Worm (Caenorhabditis elegans) whole organism, early embryonic: ENCODE data around the gene apy-1.

Experiments used
- B0310.2 ChIP-seq: sonication (generic microtip); optimal IDR thresholded peaks from 2 replicates; lab custom pipeline; 2016; ENCODE audit warnings: mild to moderate bottlenecking, missing genetic modification characterization, missing compliant biosample characterization
- F13C5.2 ChIP-seq: sonication (generic microtip); optimal IDR thresholded peaks from 2 replicates; lab custom pipeline; 2017; ENCODE audit warnings: mild to moderate bottlenecking, missing genetic modification characterization, inconsistent platforms, missing compliant biosample characterization
- aly-1 ChIP-seq: sonication (generic microtip); optimal IDR thresholded peaks from 2 replicates; lab custom pipeline; 2016; ENCODE audit warnings: missing genetic modification characterization, missing compliant biosample characterization
- ama-1 ChIP-seq: fragments of 150-350 bp; optimal IDR thresholded peaks from 2 replicates; lab custom pipeline; 2014
- ceh-13 ChIP-seq: fragments of 200-800 bp; sonication (Bioruptor generic); optimal IDR thresholded peaks from 2 replicates; lab custom pipeline; 2018; ENCODE audit warnings: mild to moderate bottlenecking, missing genetic modification characterization, missing compliant biosample characterization
- ceh-36 ChIP-seq: sonication (generic microtip); optimal IDR thresholded peaks from 2 replicates; lab custom pipeline; 2016; ENCODE audit warnings: missing genetic modification characterization, inconsistent platforms, missing compliant biosample characterization
- ets-7 ChIP-seq: sonication (generic microtip); optimal IDR thresholded peaks from 2 replicates; lab custom pipeline; 2016; ENCODE audit warnings: missing genotype, missing genetic modification characterization, missing compliant biosample characterization
- flt-1 ChIP-seq: fragments of 200-800 bp; sonication (Bioruptor generic); IDR thresholded peaks from 2 replicates; pipeline ENCODE4 v1.3.6; 2022; ENCODE audit warnings: missing genetic modification characterization, missing compliant biosample characterization
- hmbx-1 ChIP-seq: sonication (generic microtip); optimal IDR thresholded peaks from 2 replicates; lab custom pipeline; 2016; ENCODE audit warnings: mild to moderate bottlenecking, missing genetic modification characterization, missing compliant biosample characterization
- hmg-4 ChIP-seq: fragments of 200-800 bp; sonication (Bioruptor generic); optimal IDR thresholded peaks from 2 replicates; lab custom pipeline; 2018; ENCODE audit warnings: mild to moderate bottlenecking, missing genetic modification characterization, missing compliant biosample characterization
- hnd-1 ChIP-seq: sonication (generic microtip); optimal IDR thresholded peaks from 2 replicates; lab custom pipeline; 2016; ENCODE audit warnings: missing genetic modification characterization, missing compliant biosample characterization
- pes-1 ChIP-seq: fragments of 200-800 bp; sonication (Bioruptor generic); IDR thresholded peaks from 2 replicates; pipeline ENCODE4 v1.3.6; 2022; ENCODE audit warnings: missing genetic modification reagents, missing genetic modification characterization, missing compliant biosample characterization
- scrt-1 ChIP-seq: fragments of 200-800 bp; sonication (Bioruptor generic); IDR thresholded peaks from 2 replicates; pipeline ENCODE4 v1.3.6; 2022; ENCODE audit warnings: missing genetic modification characterization, missing compliant biosample characterization
- sea-1 ChIP-seq: fragments of 200-800 bp; sonication (Bioruptor generic); conservative IDR thresholded peaks from 2 replicates; pipeline ENCODE4 v1.3.6; 2022; ENCODE audit warnings: missing genetic modification characterization, missing compliant biosample characterization
- tbx-11 ChIP-seq: fragments of 200-800 bp; sonication (Bioruptor generic); IDR thresholded peaks from 2 replicates; pipeline ENCODE4 v1.3.6; 2022; ENCODE audit warnings: missing genetic modification characterization, missing compliant biosample characterization
- tbx-37 ChIP-seq: fragments of 200-800 bp; sonication (Bioruptor generic); conservative IDR thresholded peaks from 2 replicates; pipeline ENCODE4 v1.3.6; 2022; ENCODE audit warnings: missing genetic modification reagents, missing genetic modification characterization, missing compliant biosample characterization
- tra-4 ChIP-seq: sonication (generic microtip); optimal IDR thresholded peaks from 2 replicates; lab custom pipeline; 2017; ENCODE audit warnings: missing genetic modification characterization, missing compliant biosample characterization

apy-1 gene

DNA sequence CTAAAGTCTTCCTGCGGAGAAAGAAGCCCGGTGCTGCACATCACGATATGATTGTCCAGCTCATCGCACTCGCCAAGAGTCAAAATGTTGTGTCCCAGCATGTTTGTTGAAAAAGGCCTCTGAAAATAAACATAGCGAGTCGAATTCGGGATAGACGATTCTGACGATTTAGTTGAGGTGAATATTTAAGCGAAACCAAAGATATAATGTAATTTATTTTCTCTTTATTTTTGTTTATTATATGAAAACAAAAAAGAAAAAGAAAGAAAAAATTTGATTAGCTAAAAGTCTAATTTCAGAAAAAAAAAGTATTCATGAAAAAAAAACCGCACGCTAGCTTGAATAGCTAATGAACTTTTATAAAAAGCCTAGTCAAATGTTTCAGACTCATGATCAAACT, 36.9 kb downstream of the apy-1 start, which contains the start of gene ceh-14:
TSS of gene ceh-14 (minus strand) at position 101 of the 400 bp plus-strand sequence.
- TF ChIP-seq tbx-37 (GFP tag; lab: Robert Waterston, UW) = no peak
- no peak for TF ChIP-seq pes-1 (GFP tag; lab: Robert Waterston, UW)
- no peak for TF ChIP-seq ets-7 (tag; lab: Kevin White, UChicago)
- no peak for TF ChIP-seq F13C5.2 (tag; lab: Kevin White, UChicago)
- no peak for TF ChIP-seq aly-1 (tag; lab: Kevin White, UChicago)
- TF ChIP-seq B0310.2 = no peak
- no peak for TF ChIP-seq ama-1
- TF ChIP-seq scrt-1 (GFP tag; lab: Robert Waterston, UW) = no peak
- no peak for TF ChIP-seq ceh-13 (GFP tag; lab: Kevin White, UChicago)
- TF ChIP-seq flt-1 (GFP tag; lab: Robert Waterston, UW) = no peak
- TF ChIP-seq hmbx-1 = no peak
- no peak for TF ChIP-seq ceh-36 (tag; lab: Kevin White, UChicago)

DNA sequence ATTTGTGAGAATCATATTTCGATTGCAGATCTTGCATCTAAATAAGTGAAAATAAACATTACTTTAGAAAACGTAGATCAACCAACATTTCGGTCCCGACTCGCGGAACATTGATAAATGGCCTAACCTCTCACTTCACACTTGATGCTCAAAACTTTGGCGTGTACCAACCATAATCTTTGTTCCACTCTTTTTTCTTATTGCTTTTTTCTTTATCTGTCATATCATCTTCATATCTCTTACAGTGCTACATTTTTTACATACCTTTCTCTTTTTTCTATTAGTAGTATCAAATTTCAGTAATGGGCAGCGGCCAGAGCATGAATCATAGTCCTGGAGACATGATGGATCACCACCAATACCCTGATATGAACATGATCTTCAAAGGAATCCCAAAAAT, 44.3 kb downstream of the apy-1 start, which contains the start of gene F46C8.3:
TSS of gene F46C8.3 (plus strand) at position 301 of the 400 bp plus-strand sequence.
- TF ChIP-seq hmbx-1 = no peak

ce11 chrX:7523799-7524198, 45.7 kb downstream of the apy-1 start:
- TF ChIP-seq tra-4 (tag; lab: Kevin White, UChicago) (no peak), B0310.2 (no peak), ceh-13 (GFP tag; lab: Kevin White, UChicago) (no peak), scrt-1 (GFP tag; lab: Robert Waterston, UW) (no peak)

DNA sequence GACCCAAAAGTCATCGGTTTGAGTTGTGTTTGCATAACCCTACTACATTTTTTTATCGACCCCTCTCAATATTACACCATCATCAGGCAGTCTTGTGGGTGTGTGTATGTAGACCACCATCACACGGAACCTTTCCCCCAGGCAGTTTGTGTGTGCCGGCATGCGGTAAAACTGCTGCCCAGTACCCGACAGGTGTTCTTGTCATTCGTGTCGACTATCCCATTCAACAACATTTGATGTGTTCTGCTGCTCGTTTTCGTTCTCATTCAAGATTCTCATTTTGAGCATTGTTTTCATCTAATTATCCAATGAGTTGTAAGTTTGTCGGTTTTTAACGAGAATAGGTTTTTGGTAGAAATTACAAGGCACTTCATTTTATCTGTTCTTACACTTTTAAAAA, 46.9 kb downstream of the apy-1 start:
- no peak for TF ChIP-seq hmg-4 (GFP tag; lab: Kevin White, UChicago)
- TF ChIP-seq scrt-1 (GFP tag; lab: Robert Waterston, UW) = 0 out of 2 replicates have a peak, but pooled peaks have one; percentile 40

DNA sequence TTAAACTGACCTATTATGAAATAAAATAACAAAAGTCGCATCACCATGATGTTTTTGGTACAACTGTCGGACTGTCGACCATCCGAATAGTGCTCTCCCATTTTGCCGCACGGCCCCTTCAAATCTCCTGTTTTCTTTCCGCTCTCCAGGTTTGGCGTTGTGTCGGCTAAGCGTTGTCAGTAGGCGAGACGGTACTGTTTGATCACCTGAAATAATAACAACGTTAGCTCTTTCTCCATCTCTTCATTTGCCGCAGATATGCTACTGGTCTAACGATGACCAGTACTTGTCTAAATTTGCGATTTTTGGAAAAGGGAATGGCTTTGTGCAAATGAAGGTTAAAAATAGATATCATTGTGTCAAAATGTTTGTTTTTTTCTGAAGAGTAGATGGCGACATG, 50.0 kb downstream of the apy-1 start, which contains the start of gene chts-1:
TSS of gene chts-1 (minus strand) at position 101 of the 400 bp plus-strand sequence.
- no peak for TF ChIP-seq ceh-13 (GFP tag; lab: Kevin White, UChicago)
- TF ChIP-seq ama-1 = no peak
- TF ChIP-seq aly-1 (tag; lab: Kevin White, UChicago) = no peak
- TF ChIP-seq tra-4 (tag; lab: Kevin White, UChicago) = no peak
- TF ChIP-seq tbx-37 (GFP tag; lab: Robert Waterston, UW) = no peak
- no peak for TF ChIP-seq pes-1 (GFP tag; lab: Robert Waterston, UW)
- no peak for TF ChIP-seq hmg-4 (GFP tag; lab: Kevin White, UChicago)
- TF ChIP-seq hnd-1 (tag; lab: Kevin White, UChicago) = no peak
- no peak for TF ChIP-seq tbx-11 (GFP tag; lab: Robert Waterston, UW)
- no peak for TF ChIP-seq scrt-1 (GFP tag; lab: Robert Waterston, UW)
- no peak for TF ChIP-seq ceh-36 (tag; lab: Kevin White, UChicago)
- TF ChIP-seq B0310.2 = no peak
- no peak for TF ChIP-seq hmbx-1
- no peak for TF ChIP-seq sea-1 (GFP tag; lab: Robert Waterston, UW)
